Worm (Caenorhabditis elegans) whole organism, late embryonic: ENCODE results near the gene clc-25.

Experiments
- C38D4.7 ChIP-seq: fragments of 200-800 bp; sonication (Bioruptor generic); optimal IDR thresholded peaks from 2 replicates; lab custom pipeline; 2018; ENCODE audit warnings: mild to moderate bottlenecking, missing genetic modification characterization, moderate library complexity, missing compliant biosample characterization
- K09A11.1 ChIP-seq: sonication (generic microtip); optimal IDR thresholded peaks from 2 replicates; lab custom pipeline; 2017; ENCODE audit warnings: antibody characterized with exemption, mild to moderate bottlenecking, missing genetic modification characterization, missing compliant biosample characterization; ENCODE audit not compliant: insufficient read depth
- Y22D7AL.16 ChIP-seq: sonication (generic microtip); optimal IDR thresholded peaks from 2 replicates; lab custom pipeline; 2016; ENCODE audit warnings: missing genetic modification characterization, missing compliant biosample characterization
- ahr-1 ChIP-seq: sonication (generic microtip); optimal IDR thresholded peaks from 2 replicates; lab custom pipeline; 2016; ENCODE audit warnings: missing genetic modification characterization, missing compliant biosample characterization
- ceh-14 ChIP-seq: sonication (generic microtip); optimal IDR thresholded peaks from 2 replicates; lab custom pipeline; 2016; ENCODE audit warnings: missing genotype, missing genetic modification characterization, missing compliant biosample characterization
- ceh-19 ChIP-seq: fragments of 200-800 bp; sonication (Bioruptor generic); optimal IDR thresholded peaks from 2 replicates; lab custom pipeline; 2018; ENCODE audit warnings: mild to moderate bottlenecking, missing genetic modification characterization, missing compliant biosample characterization
- ceh-2 ChIP-seq: sonication (generic microtip); optimal IDR thresholded peaks from 2 replicates; lab custom pipeline; 2016; ENCODE audit warnings: missing genotype, missing genetic modification characterization, missing compliant biosample characterization
- ceh-22 ChIP-seq: sonication (generic microtip); optimal IDR thresholded peaks from 2 replicates; lab custom pipeline; 2017; ENCODE audit warnings: missing biosample characterization, missing genetic modification characterization
- ceh-30 ChIP-seq: fragments of 150-350 bp; optimal IDR thresholded peaks from 2 replicates; lab custom pipeline; 2014; ENCODE audit warnings: missing biosample characterization, missing genetic modification characterization
- ceh-31 ChIP-seq: sonication (generic microtip); optimal IDR thresholded peaks from 2 replicates; lab custom pipeline; 2016; ENCODE audit warnings: missing genetic modification characterization, missing compliant biosample characterization
- che-1 ChIP-seq: sonication (generic microtip); optimal IDR thresholded peaks from 2 replicates; lab custom pipeline; 2016; ENCODE audit warnings: mild to moderate bottlenecking, missing genetic modification characterization, missing compliant biosample characterization
- elt-2 ChIP-seq: sonication (generic microtip); optimal IDR thresholded peaks from 2 replicates; lab custom pipeline; 2016; ENCODE audit warnings: missing genetic modification reagents, missing genetic modification characterization, missing compliant biosample characterization
- eyg-1 ChIP-seq: sonication (generic microtip); optimal IDR thresholded peaks from 2 replicates; lab custom pipeline; 2016; ENCODE audit warnings: missing genotype, missing genetic modification characterization, missing compliant biosample characterization
- fax-1 ChIP-seq: sonication (generic microtip); optimal IDR thresholded peaks from 2 replicates; lab custom pipeline; 2016; ENCODE audit warnings: missing genotype, missing genetic modification characterization, missing compliant biosample characterization
- fkh-10 ChIP-seq: fragments of 150-350 bp; optimal IDR thresholded peaks from 2 replicates; lab custom pipeline; 2014; ENCODE audit warnings: missing biosample characterization, missing genetic modification reagents, missing genetic modification characterization
- fkh-6 ChIP-seq: sonication (generic microtip); optimal IDR thresholded peaks from 2 replicates; lab custom pipeline; 2016; ENCODE audit warnings: missing genetic modification characterization, missing compliant biosample characterization
- hlh-6 ChIP-seq: sonication (generic microtip); optimal IDR thresholded peaks from 2 replicates; lab custom pipeline; 2016; ENCODE audit warnings: missing genotype, missing genetic modification characterization, missing compliant biosample characterization
- hlh-8 ChIP-seq: sonication (generic microtip); optimal IDR thresholded peaks from 2 replicates; lab custom pipeline; 2016; ENCODE audit warnings: missing genotype, missing genetic modification characterization, missing compliant biosample characterization
- lim-6 ChIP-seq: sonication (generic microtip); optimal IDR thresholded peaks from 2 replicates; lab custom pipeline; 2016; ENCODE audit warnings: missing genetic modification characterization, missing compliant biosample characterization
- lin-11 ChIP-seq: fragments of 200-800 bp; sonication (Bioruptor generic); optimal IDR thresholded peaks from 2 replicates; lab custom pipeline; 2018; ENCODE audit warnings: mild to moderate bottlenecking, missing genetic modification characterization, missing compliant biosample characterization
- madf-2 ChIP-seq: sonication (generic microtip); optimal IDR thresholded peaks from 2 replicates; lab custom pipeline; 2017; ENCODE audit warnings: missing genetic modification characterization, missing compliant biosample characterization
- nfya-1 ChIP-seq: sonication (generic microtip); optimal IDR thresholded peaks from 2 replicates; lab custom pipeline; 2017; ENCODE audit warnings: missing genetic modification characterization, mild to moderate bottlenecking, missing compliant biosample characterization, antibody characterized with exemption, moderate library complexity
- nhr-232 ChIP-seq: sonication (generic microtip); optimal IDR thresholded peaks from 2 replicates; lab custom pipeline; 2016; ENCODE audit warnings: missing genetic modification characterization, missing compliant biosample characterization
- npax-4 ChIP-seq: sonication (generic microtip); optimal IDR thresholded peaks from 2 replicates; lab custom pipeline; 2016; ENCODE audit warnings: missing genetic modification characterization, missing compliant biosample characterization
- odd-2 ChIP-seq: sonication (generic microtip); optimal IDR thresholded peaks from 2 replicates; lab custom pipeline; 2017; ENCODE audit warnings: antibody characterized with exemption, mild to moderate bottlenecking, missing genetic modification characterization, missing compliant biosample characterization
- pag-3 ChIP-seq: sonication (generic microtip); optimal IDR thresholded peaks from 2 replicates; lab custom pipeline; 2016; ENCODE audit warnings: missing compliant biosample characterization, missing genetic modification characterization, borderline replicate concordance
- pax-1 ChIP-seq: fragments of 150-350 bp; optimal IDR thresholded peaks from 2 replicates; lab custom pipeline; 2014; ENCODE audit warnings: missing biosample characterization, missing genetic modification characterization
- pqm-1 ChIP-seq: sonication (generic microtip); optimal IDR thresholded peaks from 2 replicates; lab custom pipeline; 2016; ENCODE audit warnings: missing genetic modification characterization, missing compliant biosample characterization
- sdc-2 ChIP-seq: sonication (generic microtip); optimal IDR thresholded peaks from 2 replicates; lab custom pipeline; 2016; ENCODE audit warnings: missing genotype, missing genetic modification characterization, missing compliant biosample characterization
- sox-2 ChIP-seq: fragments of 200-800 bp; sonication (Bioruptor generic); IDR thresholded peaks from 2 replicates; pipeline ENCODE4 v1.3.6; 2022; ENCODE audit warnings: missing genetic modification reagents, missing genetic modification characterization, missing compliant biosample characterization
- tbx-7 ChIP-seq: sonication (generic microtip); optimal IDR thresholded peaks from 2 replicates; lab custom pipeline; 2016; ENCODE audit warnings: missing genotype, missing genetic modification characterization, missing compliant biosample characterization
- ttx-3 ChIP-seq: sonication (generic microtip); optimal IDR thresholded peaks from 2 replicates; lab custom pipeline; 2016; ENCODE audit warnings: missing genetic modification reagents, missing genetic modification characterization, missing compliant biosample characterization
- unc-86 ChIP-seq: sonication (generic microtip); optimal IDR thresholded peaks from 2 replicates; lab custom pipeline; 2016; ENCODE audit warnings: missing genetic modification characterization, missing compliant biosample characterization
- zip-5 ChIP-seq: sonication (generic microtip); optimal IDR thresholded peaks from 2 replicates; lab custom pipeline; 2016; ENCODE audit warnings: missing genetic modification characterization, missing compliant biosample characterization
- ztf-16 ChIP-seq: sonication (generic microtip); optimal IDR thresholded peaks from 2 replicates; lab custom pipeline; 2017; ENCODE audit warnings: missing genetic modification characterization, missing compliant biosample characterization

Gene clc-25

ce11 chrIII:1037173-1037572 is 11.0 kb upstream of the clc-25 start, which contains the start of the genes chin-1 and BE0003N10.1:
TSS of gene chin-1 (minus strand) at chrIII:1037212.
TSS of gene BE0003N10.1 (plus strand) at chrIII:1037492.
- TF ChIP-seq odd-2 (no peak), ceh-30 (peak; percentile 9), fkh-6 (no peak), ceh-14 (tag; lab: Kevin White, UChicago) (no peak), ahr-1 (no peak), ztf-16 (tag; lab: Kevin White, UChicago) (no peak), ttx-3 (tag; lab: Kevin White, UChicago) (peak; percentile 5), pax-1 (no peak), zip-5 (no peak), ceh-22 (tag; lab: Kevin White, UChicago) (no peak), C38D4.7 (no peak), unc-86 (tag; lab: Kevin White, UChicago) (no peak)

- TF ChIP-seq fax-1 (no peak), ceh-2 (tag; lab: Kevin White, UChicago) (no peak), che-1 (tag; lab: Kevin White, UChicago) (no peak), sdc-2 (no peak), zip-5 (no peak), elt-2 (no peak)
- TF ChIP-seq, all 69 proteins: peak for 0
Measured at ce11 chrIII:1034853-1035252, 8.7 kb upstream of the clc-25 start.

- TF ChIP-seq pqm-1 (no peak), fax-1 (no peak), pag-3 (no peak), ceh-19 (GFP tag; lab: Kevin White, UChicago) (no peak), odd-2 (no peak), hlh-6 (no peak)
Measured at ce11 chrIII:1030965-1031364, 4.8 kb upstream of the clc-25 start, which contains the start of the genes clc-26 and E_BE45912.2. TSS of gene clc-26 (minus strand) at chrIII:1031065. TSS of gene E_BE45912.2 (minus strand) at chrIII:1031103.

DNA sequence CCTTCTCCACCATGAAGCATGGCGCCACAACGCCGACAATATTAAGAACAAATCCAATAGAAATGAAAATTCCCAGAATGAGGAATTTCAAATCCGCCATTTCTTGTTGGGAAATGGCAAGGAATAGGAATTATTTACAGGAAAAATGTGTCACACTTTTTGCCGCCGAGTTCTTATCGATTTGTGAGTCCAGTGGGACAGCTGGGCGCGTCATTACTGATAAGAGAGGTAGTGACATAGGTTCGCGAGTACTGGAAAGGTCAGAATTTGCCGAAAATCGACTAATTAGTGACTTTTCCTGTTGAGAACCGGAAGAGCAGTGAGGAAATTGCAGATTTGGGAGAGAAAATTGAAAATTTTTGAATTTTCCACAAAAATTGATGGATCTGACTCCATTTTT is 2.1 kb upstream of the clc-25 start:
- peak; percentile 37 for TF ChIP-seq elt-2
- no peak for TF ChIP-seq madf-2
- TF ChIP-seq ttx-3 (tag; lab: Kevin White, UChicago), result no peak
- no peak for TF ChIP-seq fkh-10 (GFP tag; lab: Kevin White, UChicago)
- TF ChIP-seq ahr-1, result no peak
- TF ChIP-seq che-1 (tag; lab: Kevin White, UChicago), result no peak

ce11 chrIII:1020732-1021131 is 5.4 kb downstream of the clc-25 start, which contains the start of gene clc-23:
TSS of gene clc-23 (plus strand) at chrIII:1020954.
- TF ChIP-seq eyg-1 (tag; lab: Kevin White, UChicago) (no peak), nhr-232 (tag; lab: Kevin White, UChicago) (no peak), ztf-16 (tag; lab: Kevin White, UChicago) (no peak), pqm-1 (no peak), lin-11 (tag; lab: Kevin White, UChicago) (no peak), tbx-7 (tag; lab: Kevin White, UChicago) (no peak), K09A11.1 (tag; lab: Kevin White, UChicago) (no peak), nfya-1 (tag; lab: Kevin White, UChicago) (no peak), ceh-19 (GFP tag; lab: Kevin White, UChicago) (no peak), npax-4 (tag; lab: Kevin White, UChicago) (no peak), ceh-31 (tag; lab: Kevin White, UChicago) (no peak), Y22D7AL.16 (tag; lab: Kevin White, UChicago) (no peak), sox-2 (GFP tag; lab: Robert Waterston, UW) (no peak), hlh-8 (no peak), ahr-1 (no peak), lim-6 (tag; lab: Kevin White, UChicago) (no peak), pag-3 (no peak), zip-5 (no peak), fax-1 (no peak)
- TF ChIP-seq, all 69 proteins: peak for 0
